Fruit fly (Drosophila melanogaster): ENCODE measurements around the gene Trx2.

Trx2 gene

DNA sequence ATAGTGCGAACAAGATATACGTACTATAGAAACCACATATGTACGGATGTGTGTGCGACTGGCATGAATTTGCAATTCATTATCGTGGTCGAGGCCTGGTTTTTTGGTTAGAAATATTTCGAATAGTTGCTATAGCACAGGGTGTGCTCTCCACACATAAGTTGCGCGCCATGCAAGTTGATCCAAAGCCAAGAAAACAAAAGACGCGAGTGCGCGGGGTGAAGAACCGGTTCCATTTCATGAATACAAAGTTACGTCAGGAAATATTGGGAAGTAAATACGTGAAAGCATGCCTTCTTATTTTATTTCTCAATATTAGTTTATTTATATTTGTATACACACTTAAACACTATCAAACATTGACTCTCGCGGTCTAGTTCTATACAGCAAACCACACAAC is 956 bp downstream of the Trx2 start (continued):
- TF ChIP-seq B-H1 (GFP tag; IDR thresholded peaks at IDR 0.05): no peak; the same call in 2 of the 3 replicates
- peak; percentile 40 for TF ChIP-seq mirr (GFP tag; optimal IDR thresholded peaks at IDR 0.05)
- no peak for TF ChIP-seq CG8290 (GFP tag; optimal IDR thresholded peaks at IDR 0.05)
- TF ChIP-seq CG8290 (tag; optimal IDR thresholded peaks at IDR 0.05): peak in 1 of 2 experiments; percentile 34
- TF ChIP-seq Side (GFP tag; optimal IDR thresholded peaks at IDR 0.05): no peak
- TF ChIP-seq CG2120 (GFP tag; optimal IDR thresholded peaks at IDR 0.05): peak; percentile 9
- peak; percentile 98 for TF ChIP-seq CG11695 (GFP tag; IDR thresholded peaks at IDR 0.05)
- no peak for TF ChIP-seq chif (GFP tag; optimal IDR thresholded peaks at IDR 0.05)
- TF ChIP-seq CG6254 (GFP tag; optimal IDR thresholded peaks at IDR 0.05): peak; percentile 99
- TF ChIP-seq CG14860 (GFP tag; IDR thresholded peaks at IDR 0.05; ENCODE audit: partially characterized antibody): no peak
- peak; percentile 33 for TF ChIP-seq CG15011 (GFP tag; optimal IDR thresholded peaks at IDR 0.05)
- TF ChIP-seq CG12769 (tag; optimal IDR thresholded peaks at IDR 0.05): peak; percentile 56
- peak; percentile 41 for TF ChIP-seq trem (tag; optimal IDR thresholded peaks at IDR 0.05)
- no peak for TF ChIP-seq CG6175 (GFP tag; IDR thresholded peaks at IDR 0.05)
- no peak for TF ChIP-seq Vsx1 (GFP tag; optimal IDR thresholded peaks at IDR 0.05)
- TF ChIP-seq gcm (GFP tag; optimal IDR thresholded peaks at IDR 0.05): peak; percentile 17
- TF ChIP-seq CG8281 (tag; optimal IDR thresholded peaks at IDR 0.05): no peak
- TF ChIP-seq Bteb2 (GFP tag; optimal IDR thresholded peaks at IDR 0.05): peak; percentile 20
- TF ChIP-seq CG13894 (tag; optimal IDR thresholded peaks at IDR 0.05): peak; percentile 56
- TF ChIP-seq fd64A (GFP tag; optimal IDR thresholded peaks at IDR 0.05): peak; percentile 9
- TF ChIP-seq kay (GFP tag; optimal IDR thresholded peaks at IDR 0.05): peak; percentile 21
- no peak for TF ChIP-seq D (optimal IDR thresholded peaks at IDR 0.05)
- TF ChIP-seq D (GFP tag; optimal IDR thresholded peaks at IDR 0.05): peak; percentile 16
- TF ChIP-seq CG7357 (GFP tag; IDR thresholded peaks at IDR 0.05): no peak
- TF ChIP-seq tin (GFP tag; optimal IDR thresholded peaks at IDR 0.05): no peak
- TF ChIP-seq ken (GFP tag; IDR thresholded peaks at IDR 0.05): no peak

DNA sequence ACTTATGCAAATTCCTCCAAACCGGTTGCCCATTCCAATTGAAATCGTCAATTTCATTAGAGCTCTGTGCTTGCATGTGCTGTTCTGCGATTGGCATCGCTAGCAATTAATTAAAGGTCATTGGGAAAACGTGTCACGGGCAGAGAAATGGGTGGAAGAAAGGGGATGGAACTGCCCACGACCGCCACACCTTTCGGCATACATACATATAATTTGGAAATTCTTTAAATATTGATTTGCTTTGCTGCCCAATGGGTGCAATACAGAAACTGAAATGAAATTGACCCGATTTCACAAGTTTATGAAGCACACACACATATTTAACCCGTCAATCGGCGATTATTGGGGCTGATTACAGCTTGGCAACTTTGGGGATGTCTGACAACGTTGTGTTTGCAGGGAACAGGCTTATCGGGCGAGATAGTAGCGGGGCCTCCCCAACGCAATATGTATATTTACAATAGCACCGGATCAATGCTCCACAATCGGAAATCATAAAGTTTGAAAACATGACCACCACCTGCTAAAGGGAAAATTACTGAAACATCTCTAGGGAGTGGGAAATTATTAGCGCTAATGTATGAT is 1.8 kb downstream of the Trx2 start:
- TF ChIP-seq mirr (GFP tag; optimal IDR thresholded peaks at IDR 0.05) (peak; percentile 77), otp (GFP tag; IDR thresholded peaks at IDR 0.05) (no peak), CG34376 (GFP tag; optimal IDR thresholded peaks at IDR 0.05) (peak; percentile 57), CG12155 (GFP tag; optimal IDR thresholded peaks at IDR 0.05) (no peak), Elba2 (GFP tag; optimal IDR thresholded peaks at IDR 0.05) (no peak), sr (GFP tag; IDR thresholded peaks at IDR 0.05) (no peak), CG1603 (tag; optimal IDR thresholded peaks at IDR 0.05) (peak; percentile 3), exex (tag; optimal IDR thresholded peaks at IDR 0.05) (peak; percentile 76), HmgZ (tag; optimal IDR thresholded peaks at IDR 0.05) (peak; percentile 6), CG10543 (GFP tag; optimal IDR thresholded peaks at IDR 0.05) (peak; percentile 57), CG2199 (GFP tag; IDR thresholded peaks at IDR 0.05) (0 out of 3 replicates have a peak, but pooled peaks have one; percentile 51), sens (GFP tag) (peak; percentile 65), sug (tag; optimal IDR thresholded peaks at IDR 0.05) (peak; percentile 83), Med (GFP tag) (peak; percentile 60), Trl (optimal IDR thresholded peaks at IDR 0.05) (no peak), Trl (GFP tag; optimal IDR thresholded peaks at IDR 0.05) (no peak), gcm2 (GFP tag; optimal IDR thresholded peaks at IDR 0.05) (no peak), Atf6 (GFP tag; IDR thresholded peaks at IDR 0.05) (0 out of 2 replicates have a peak, but pooled peaks have one; percentile 10), ci (GFP tag; IDR thresholded peaks at IDR 0.05) (peak; percentile 42; the same call in 1 of the 3 replicates), grn (GFP tag; optimal IDR thresholded peaks at IDR 0.05) (peak; percentile 58), CG1024 (GFP tag; IDR thresholded peaks at IDR 0.05) (no peak), Sox100B (GFP tag; optimal IDR thresholded peaks at IDR 0.05) (no peak), CG11695 (GFP tag; IDR thresholded peaks at IDR 0.05) (no peak), CTCF (GFP tag; optimal IDR thresholded peaks at IDR 0.05) (no peak), CG3726 (GFP tag; IDR thresholded peaks at IDR 0.05) (no peak)
